Worm (Caenorhabditis elegans) whole organism, L4 larva: Measurements from ENCODE around the gene C45G9.12.

ENCODE experiments used
- D1046.2 ChIP-seq: fragments of 200-800 bp; sonication (Bioruptor generic); IDR thresholded peaks from 2 replicates; pipeline ENCODE4 v1.3.6; 2022; ENCODE audit warnings: missing genetic modification characterization, missing compliant biosample characterization
- F37D6.2 ChIP-seq: sonication (generic microtip); optimal IDR thresholded peaks from 2 replicates; lab custom pipeline; 2016; ENCODE audit warnings: mild to moderate bottlenecking, missing genetic modification characterization, missing compliant biosample characterization
- F49E8.2 ChIP-seq: sonication (generic microtip); optimal IDR thresholded peaks from 2 replicates; lab custom pipeline; 2016; ENCODE audit warnings: missing compliant biosample characterization, mild to moderate bottlenecking, missing genetic modification characterization, borderline replicate concordance
- Y48G9A.11 ChIP-seq: fragments of 200-800 bp; sonication (Bioruptor generic); IDR thresholded peaks from 2 replicates; pipeline ENCODE4 v1.3.6; 2022; ENCODE audit warnings: missing genetic modification reagents, missing genetic modification characterization, missing compliant biosample characterization
- ZK337.2 ChIP-seq: fragments of 200-800 bp; sonication (Bioruptor generic); IDR thresholded peaks from 2 replicates; pipeline ENCODE4 v1.3.6; 2022; ENCODE audit warnings: missing genetic modification reagents, missing genetic modification characterization, missing compliant biosample characterization
- ama-1 ChIP-seq: fragments of 150-350 bp; optimal IDR thresholded peaks from 2 replicates; lab custom pipeline; 2014; ENCODE audit warnings: inconsistent platforms, mixed read lengths
- ceh-32 ChIP-seq: sonication (generic microtip); optimal IDR thresholded peaks from 2 replicates; lab custom pipeline; 2016; ENCODE audit warnings: mild to moderate bottlenecking, missing genetic modification characterization, missing compliant biosample characterization; ENCODE audit not compliant: poor library complexity
- dmd-8 ChIP-seq: fragments of 200-800 bp; sonication (Bioruptor generic); IDR thresholded peaks from 2 replicates; pipeline ENCODE4 v1.3.6; 2022; ENCODE audit warnings: missing genetic modification characterization, missing compliant biosample characterization
- dve-1 ChIP-seq: sonication (generic microtip); optimal IDR thresholded peaks from 2 replicates; lab custom pipeline; 2017; ENCODE audit warnings: antibody characterized with exemption, mild to moderate bottlenecking, missing genetic modification characterization, missing compliant biosample characterization; ENCODE audit not compliant: insufficient read depth
- gei-8 ChIP-seq: fragments of 200-800 bp; sonication (Bioruptor generic); optimal IDR thresholded peaks from 2 replicates; lab custom pipeline; 2018; ENCODE audit warnings: mild to moderate bottlenecking, missing genetic modification characterization, missing compliant biosample characterization
- hmg-1.1 ChIP-seq: fragments of 200-800 bp; sonication (Bioruptor generic); IDR thresholded peaks from 2 replicates; pipeline ENCODE4 v1.3.6; 2022; ENCODE audit warnings: missing genetic modification reagents, missing genetic modification characterization, missing compliant biosample characterization
- jun-1 ChIP-seq: fragments of 150-350 bp; optimal IDR thresholded peaks from 2 replicates; lab custom pipeline; 2014; ENCODE audit warnings: missing biosample characterization, missing genetic modification reagents, missing genetic modification characterization
- lin-15B ChIP-seq: fragments of 150-350 bp; sonication (generic microtip); optimal IDR thresholded peaks from 3 replicates; lab custom pipeline; 2014; ENCODE audit warnings: missing biosample characterization, missing genetic modification characterization
- mdl-1 ChIP-seq, 2 experiments: fragments of 150-350 bp in 1 of 2; sonication (generic microtip) in 1 of 2; optimal IDR thresholded peaks; 2 replicates each; lab custom pipeline; 2014 to 2017; ENCODE audit warnings: missing biosample characterization in 2 of 2, missing genetic modification characterization in 2 of 2
- mdt-29 ChIP-seq: fragments of 200-800 bp; sonication (Bioruptor generic); IDR thresholded peaks from 2 replicates; pipeline ENCODE4 v1.3.6; 2022; ENCODE audit warnings: missing genetic modification reagents, missing genetic modification characterization, missing compliant biosample characterization
- mes-2 ChIP-seq: sonication (generic microtip); optimal IDR thresholded peaks from 2 replicates; lab custom pipeline; 2016; ENCODE audit warnings: missing genotype, mild to moderate bottlenecking, missing genetic modification characterization, missing compliant biosample characterization; ENCODE audit not compliant: poor library complexity, severe bottlenecking
- mxl-2 ChIP-seq: fragments of 200-800 bp; sonication (Bioruptor generic); conservative IDR thresholded peaks from 2 replicates; pipeline ENCODE4 v1.3.6; 2022; ENCODE audit warnings: missing genetic modification reagents, missing genetic modification characterization, missing compliant biosample characterization
- nhr-28 ChIP-seq: fragments of 150-350 bp; optimal IDR thresholded peaks from 2 replicates; lab custom pipeline; 2014; ENCODE audit warnings: missing biosample characterization, missing genetic modification characterization
- pha-4 ChIP-seq, 2 experiments: fragments of 150-350 bp in 1 of 2; fragments of 200-800 bp in 1 of 2; sonication (Bioruptor generic) in 1 of 2; IDR thresholded peaks in 1 of 2; optimal IDR thresholded peaks in 1 of 2; 2 replicates each; pipeline versions ENCODE4 v1.3.6 to Lab custom; 2014 to 2022; ENCODE audit warnings: missing genetic modification characterization in 2 of 2, missing genetic modification reagents in 2 of 2, missing biosample characterization in 1 of 2, missing compliant biosample characterization in 1 of 2
- php-3 ChIP-seq: fragments of 200-800 bp; sonication (Bioruptor generic); IDR thresholded peaks from 2 replicates; pipeline ENCODE4 v1.3.6; 2022; ENCODE audit warnings: missing genetic modification reagents, missing genetic modification characterization, missing compliant biosample characterization
- pqm-1 ChIP-seq: sonication (generic microtip); optimal IDR thresholded peaks from 2 replicates; lab custom pipeline; 2017; ENCODE audit warnings: missing biosample characterization, missing genetic modification characterization
- saeg-2 ChIP-seq: fragments of 200-800 bp; sonication (Bioruptor generic); IDR thresholded peaks from 2 replicates; pipeline ENCODE4 v1.3.6; 2022; ENCODE audit warnings: missing genetic modification reagents, missing genetic modification characterization, missing compliant biosample characterization
- sdz-12 ChIP-seq: fragments of 200-800 bp; sonication (Bioruptor generic); optimal IDR thresholded peaks from 2 replicates; lab custom pipeline; 2018; ENCODE audit warnings: mild to moderate bottlenecking, missing genetic modification characterization, missing compliant biosample characterization
- set-16 ChIP-seq: fragments of 200-800 bp; sonication (Bioruptor generic); IDR thresholded peaks from 2 replicates; pipeline ENCODE4 v1.3.6; 2022; ENCODE audit warnings: missing genetic modification reagents, missing genetic modification characterization, missing compliant biosample characterization
- snpc-1.2 ChIP-seq: fragments of 200-800 bp; sonication (Bioruptor generic); IDR thresholded peaks from 2 replicates; pipeline ENCODE4 v1.3.6; 2022; ENCODE audit warnings: missing genetic modification reagents, missing genetic modification characterization, missing compliant biosample characterization
- spr-3 ChIP-seq: fragments of 200-800 bp; sonication (Bioruptor generic); optimal IDR thresholded peaks from 2 replicates; lab custom pipeline; 2018; ENCODE audit warnings: mild to moderate bottlenecking, missing genetic modification characterization, missing compliant biosample characterization
- tag-97 ChIP-seq: fragments of 200-800 bp; sonication (Bioruptor generic); IDR thresholded peaks from 2 replicates; pipeline ENCODE4 v1.3.6; 2022; ENCODE audit warnings: missing genetic modification characterization, missing compliant biosample characterization
- tra-1 ChIP-seq: fragments of 200-800 bp; sonication (Bioruptor generic); IDR thresholded peaks from 2 replicates; pipeline ENCODE4 v1.3.6; 2022; ENCODE audit warnings: missing genetic modification reagents, missing genetic modification characterization, missing compliant biosample characterization
- unc-130 ChIP-seq: sonication (generic microtip); optimal IDR thresholded peaks from 2 replicates; lab custom pipeline; 2016; ENCODE audit warnings: missing genetic modification reagents, missing genetic modification characterization, missing compliant biosample characterization
- unc-39 ChIP-seq: sonication (generic microtip); optimal IDR thresholded peaks from 2 replicates; lab custom pipeline; 2017; ENCODE audit warnings: missing biosample characterization, missing genetic modification characterization
- unc-62 ChIP-seq, 3 experiments: fragments of 150-350 bp in 1 of 3; sonication (generic microtip); optimal IDR thresholded peaks in 2 of 3; peaks in 1 of 3; 1 replicate in 1 of 3; 2 replicates in 2 of 3; lab custom pipeline; 2014 to 2017; ENCODE audit warnings: missing biosample characterization in 3 of 3, missing genetic modification characterization in 3 of 3, missing genetic modification reagents in 3 of 3, missing genotype in 1 of 3
- vab-7 ChIP-seq: fragments of 200-800 bp; sonication (Bioruptor generic); IDR thresholded peaks from 2 replicates; pipeline ENCODE4 v1.3.6; 2022; ENCODE audit warnings: missing genetic modification reagents, missing genetic modification characterization, missing compliant biosample characterization
- zag-1 ChIP-seq: fragments of 150-350 bp; optimal IDR thresholded peaks from 2 replicates; lab custom pipeline; 2014; ENCODE audit warnings: missing biosample characterization, missing genetic modification characterization
- zfp-3 ChIP-seq: fragments of 200-800 bp; sonication (Bioruptor generic); conservative IDR thresholded peaks from 2 replicates; pipeline ENCODE4 v1.3.6; 2022; ENCODE audit warnings: missing genetic modification reagents, missing genetic modification characterization, missing compliant biosample characterization
- zip-11 ChIP-seq: fragments of 200-800 bp; sonication (Bioruptor generic); IDR thresholded peaks from 2 replicates; pipeline ENCODE4 v1.3.6; 2022; ENCODE audit warnings: missing genetic modification characterization, missing compliant biosample characterization

C45G9.12 gene

ce11 chrIII:5108746-5109145 is 37.3 kb upstream of the C45G9.12 start (continued):
- TF ChIP-seq mes-2 (tag; lab: Kevin White, UChicago) (peak; percentile 94), unc-130 (GFP tag; lab: Kevin White, UChicago) (peak; percentile 24), lin-15B (tag; lab: Kevin White, UChicago) (peak; percentile 35), ama-1 (lab: Kevin White, UChicago) (no peak), pha-4 (GFP tag; IDR thresholded peaks at IDR 0.05; lab: Robert Waterston, UW) (no peak), pha-4 (tag; optimal IDR thresholded peaks at IDR 0.05; lab: Kevin White, UChicago) (peak; percentile 60), dve-1 (peak; percentile 39), nhr-28 (tag; lab: Kevin White, UChicago) (peak; percentile 19)

ce11 chrIII:5107959-5108358 is 36.5 kb upstream of the C45G9.12 start:
- no peak for TF ChIP-seq vab-7 (GFP tag; lab: Robert Waterston, UW)
- TF ChIP-seq tag-97 (GFP tag; lab: Robert Waterston, UW), result no peak
- no peak for TF ChIP-seq snpc-1.2 (GFP tag; lab: Robert Waterston, UW)
- peak; percentile 89 for TF ChIP-seq set-16 (GFP tag; lab: Robert Waterston, UW)
- TF ChIP-seq unc-39 (tag; lab: Kevin White, UChicago), result no peak

- TF ChIP-seq mdl-1 (tag; optimal IDR thresholded peaks at IDR 0.05; lab: Kevin White, UChicago) (no peak), F37D6.2 (no peak), mdt-29 (no peak), pqm-1 (tag; lab: Kevin White, UChicago) (no peak), tra-1 (GFP tag; lab: Robert Waterston, UW) (no peak), mxl-2 (GFP tag; lab: Robert Waterston, UW) (no peak), zag-1 (tag; lab: Kevin White, UChicago) (no peak), mes-2 (tag; lab: Kevin White, UChicago) (no peak), Y48G9A.11 (no peak), saeg-2 (no peak), sdz-12 (no peak), hmg-1.1 (no peak), gei-8 (GFP tag; lab: Kevin White, UChicago) (no peak), spr-3 (GFP tag; lab: Kevin White, UChicago) (no peak), zip-11 (GFP tag; lab: Robert Waterston, UW) (no peak), jun-1 (no peak), D1046.2 (GFP tag; lab: Robert Waterston, UW) (no peak), ceh-32 (tag; lab: Kevin White, UChicago) (no peak), ama-1 (lab: Kevin White, UChicago) (no peak)
Observed at ce11 chrIII:5106893-5107471, 35.6 kb upstream of the C45G9.12 start, which contains the start of gene dpy-17. dpy-17 (plus strand) TSS chrIII:5107330.

ce11 chrIII:5105485-5105884 is 34.1 kb upstream of the C45G9.12 start:
- no peak for TF ChIP-seq unc-62 (GFP tag; optimal IDR thresholded peaks at IDR 0.05 in 1 of 2; lab: Kevin White, UChicago)
- no peak for TF ChIP-seq unc-62 (tag; optimal IDR thresholded peaks at IDR 0.05; lab: Kevin White, UChicago)
- no peak for TF ChIP-seq F49E8.2
- TF ChIP-seq php-3, result no peak
- peak; percentile 87 for TF ChIP-seq set-16 (GFP tag; lab: Robert Waterston, UW)
- TF ChIP-seq zfp-3 (GFP tag; lab: Robert Waterston, UW), result no peak
- TF ChIP-seq ZK337.2, result no peak
- TF ChIP-seq dmd-8, result 0 out of 2 replicates have a peak, but pooled peaks have one; percentile 45
